Worm (Caenorhabditis elegans) whole organism, L4 larva: Measurements from ENCODE around the gene hsp-110.

Source experiments
- F26F4.8 ChIP-seq: fragments of 200-800 bp; sonication (Bioruptor generic); conservative IDR thresholded peaks from 2 replicates; pipeline ENCODE4 v1.3.6; 2022; ENCODE audit warnings: missing genetic modification characterization, missing compliant biosample characterization
- ama-1 ChIP-seq: fragments of 150-350 bp; optimal IDR thresholded peaks from 2 replicates; lab custom pipeline; 2014; ENCODE audit warnings: inconsistent platforms, mixed read lengths
- daf-12 ChIP-seq: fragments of 150-350 bp; optimal IDR thresholded peaks from 2 replicates; lab custom pipeline; 2014; ENCODE audit warnings: missing biosample characterization, missing genetic modification reagents, missing genetic modification characterization
- dmd-8 ChIP-seq: fragments of 200-800 bp; sonication (Bioruptor generic); IDR thresholded peaks from 2 replicates; pipeline ENCODE4 v1.3.6; 2022; ENCODE audit warnings: missing genetic modification characterization, missing compliant biosample characterization
- lin-15B ChIP-seq: fragments of 150-350 bp; sonication (generic microtip); optimal IDR thresholded peaks from 3 replicates; lab custom pipeline; 2014; ENCODE audit warnings: missing biosample characterization, missing genetic modification characterization
- lin-39 ChIP-seq: fragments of 150-350 bp; optimal IDR thresholded peaks from 2 replicates; lab custom pipeline; 2014; ENCODE audit warnings: missing biosample characterization, missing genetic modification reagents, missing genetic modification characterization
- lsy-2 ChIP-seq, 2 experiments: fragments of 150-350 bp in 1 of 2; sonication (generic microtip) in 1 of 2; optimal IDR thresholded peaks; 2 replicates each; lab custom pipeline; 2014 to 2017; ENCODE audit warnings: missing biosample characterization in 2 of 2, missing genetic modification characterization in 2 of 2
- nhr-48 ChIP-seq: sonication (generic microtip); optimal IDR thresholded peaks from 2 replicates; lab custom pipeline; 2016; ENCODE audit warnings: mild to moderate bottlenecking, missing genetic modification characterization, missing compliant biosample characterization
- nhr-77 ChIP-seq: fragments of 150-350 bp; optimal IDR thresholded peaks from 2 replicates; lab custom pipeline; 2014; ENCODE audit warnings: missing biosample characterization, missing genetic modification characterization
- pha-4 ChIP-seq, 2 experiments: fragments of 150-350 bp in 1 of 2; fragments of 200-800 bp in 1 of 2; sonication (Bioruptor generic) in 1 of 2; IDR thresholded peaks in 1 of 2; optimal IDR thresholded peaks in 1 of 2; 2 replicates each; pipeline versions ENCODE4 v1.3.6 to Lab custom; 2014 to 2022; ENCODE audit warnings: missing genetic modification characterization in 2 of 2, missing genetic modification reagents in 2 of 2, missing biosample characterization in 1 of 2, missing compliant biosample characterization in 1 of 2
- skn-1 ChIP-seq: fragments of 150-350 bp; optimal IDR thresholded peaks from 2 replicates; lab custom pipeline; 2014; ENCODE audit warnings: missing biosample characterization, missing genetic modification characterization
- snpc-4 ChIP-seq: fragments of 150-350 bp; optimal IDR thresholded peaks from 2 replicates; lab custom pipeline; 2014; ENCODE audit warnings: missing biosample characterization, missing genetic modification characterization
- unc-39 ChIP-seq: sonication (generic microtip); optimal IDR thresholded peaks from 2 replicates; lab custom pipeline; 2017; ENCODE audit warnings: missing biosample characterization, missing genetic modification characterization

DNA sequence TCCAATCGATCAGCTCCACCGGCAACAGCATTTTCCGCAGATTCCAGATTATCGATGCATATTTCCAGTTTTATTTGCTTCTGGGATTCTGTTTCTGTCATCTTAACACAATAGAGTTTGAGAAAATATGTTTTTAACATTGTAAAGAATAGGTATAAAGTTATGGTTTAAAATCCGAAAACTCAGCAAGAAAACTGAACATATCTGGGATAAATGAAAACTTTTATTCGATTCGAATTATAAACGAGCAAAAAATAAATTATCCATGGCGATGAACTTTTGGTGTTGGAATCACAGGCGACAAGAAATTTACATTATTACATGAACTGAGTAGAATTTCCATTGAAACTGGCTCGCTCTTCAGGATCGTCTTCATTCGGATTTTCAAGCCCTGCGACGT lies 43.2 kb downstream of the hsp-110 start, which contains the start of gene cutc-1:
- TF ChIP-seq unc-39 (tag; lab: Kevin White, UChicago) (no peak), pha-4 (GFP tag; IDR thresholded peaks at IDR 0.05; lab: Robert Waterston, UW) (no peak), pha-4 (tag; optimal IDR thresholded peaks at IDR 0.05; lab: Kevin White, UChicago) (no peak), lin-15B (tag; lab: Kevin White, UChicago) (no peak), F26F4.8 (GFP tag; lab: Robert Waterston, UW) (no peak), dmd-8 (no peak), skn-1 (tag; lab: Kevin White, UChicago) (no peak), nhr-77 (tag; lab: Kevin White, UChicago) (no peak), nhr-48 (no peak), daf-12 (no peak), lin-39 (tag; lab: Kevin White, UChicago) (no peak), snpc-4 (tag; lab: Kevin White, UChicago) (no peak), ama-1 (no peak), lsy-2 (tag; optimal IDR thresholded peaks at IDR 0.05; lab: Kevin White, UChicago) (no peak)
